Fruit fly (Drosophila melanogaster): ENCODE measurements around the gene Uch.

Uch gene

DNA sequence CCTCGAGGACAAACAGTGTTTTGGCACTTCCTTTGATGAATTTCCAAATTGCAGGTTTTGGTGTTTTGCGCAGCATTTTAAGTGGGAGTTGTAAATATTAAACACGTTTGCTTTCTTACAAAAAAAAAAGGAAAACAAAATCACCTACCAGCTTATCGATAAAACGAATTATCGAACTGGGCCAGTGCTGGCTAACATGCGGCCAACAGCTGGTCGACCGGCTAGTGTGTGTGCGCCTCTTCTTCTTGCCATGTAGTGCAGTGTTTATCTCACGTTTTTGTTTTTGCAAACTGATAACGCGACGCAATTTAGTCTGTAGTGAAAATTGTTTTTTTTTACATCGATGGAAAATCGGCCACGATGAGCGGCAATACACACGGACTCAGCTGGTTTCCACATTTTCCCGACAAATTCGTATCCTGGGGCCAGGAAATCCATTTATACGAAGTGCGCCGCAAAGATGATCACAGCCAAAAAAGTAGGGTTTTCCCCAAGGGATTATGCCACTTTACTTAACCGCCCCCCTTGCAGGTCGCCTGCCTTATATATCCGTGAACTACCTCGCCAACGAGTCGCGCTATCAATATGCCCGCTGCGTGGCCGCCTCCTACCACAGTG is 3.2 kb upstream of the Uch start, which contains the start of the genes CG15386, CG42371 and mio (continued):
- TF ChIP-seq sob (GFP tag; IDR thresholded peaks at IDR 0.05), result peak; percentile 39; the same call in 1 of the 2 replicates
- peak; percentile 100 for TF ChIP-seq CG10431 (GFP tag; optimal IDR thresholded peaks at IDR 0.05)
- peak; percentile 93 for TF ChIP-seq CG10267 (tag; optimal IDR thresholded peaks at IDR 0.05)
- TF ChIP-seq Opbp (GFP tag; IDR thresholded peaks at IDR 0.05; ENCODE audit: partially characterized antibody), result peak; percentile 52; the same call in 1 of the 3 replicates
- no peak for TF ChIP-seq CG11560 (tag; IDR thresholded peaks at IDR 0.05)
- no peak for TF ChIP-seq CG17328 (GFP tag; IDR thresholded peaks at IDR 0.05)
- no peak for TF ChIP-seq Six4 (GFP tag; optimal IDR thresholded peaks at IDR 0.05)
- TF ChIP-seq BtbVII (GFP tag; optimal IDR thresholded peaks at IDR 0.05), result no peak
- peak; percentile 99 for TF ChIP-seq CG17385 (GFP tag; optimal IDR thresholded peaks at IDR 0.05)
- TF ChIP-seq CG2120 (GFP tag; optimal IDR thresholded peaks at IDR 0.05), result peak; percentile 54
- no peak for TF ChIP-seq CG12236 (GFP tag; optimal IDR thresholded peaks at IDR 0.05)
- TF ChIP-seq Bgb (GFP tag; IDR thresholded peaks at IDR 0.05; ENCODE audit: partially characterized antibody), result peak; percentile 59
- TF ChIP-seq gro (GFP tag; optimal IDR thresholded peaks at IDR 0.05), result peak; percentile 64
- TF ChIP-seq CG10274 (GFP tag; optimal IDR thresholded peaks at IDR 0.05), result no peak
- TF ChIP-seq Dref (GFP tag; IDR thresholded peaks at IDR 0.05), result peak; percentile 81
- TF ChIP-seq HmgZ (tag; optimal IDR thresholded peaks at IDR 0.05), result peak; percentile 51
- peak; percentile 14 for TF ChIP-seq NfI (GFP tag; optimal IDR thresholded peaks at IDR 0.05)
- TF ChIP-seq Scr (GFP tag; IDR thresholded peaks at IDR 0.05; ENCODE audit: partially characterized antibody), result peak; percentile 52
- TF ChIP-seq crp (GFP tag; optimal IDR thresholded peaks at IDR 0.05), result peak; percentile 71 to 96
- peak; percentile 72 for TF ChIP-seq dm (GFP tag; optimal IDR thresholded peaks at IDR 0.05)
- no peak for TF ChIP-seq HLH3B (GFP tag; IDR thresholded peaks at IDR 0.05)
- no peak for TF ChIP-seq Trl (optimal IDR thresholded peaks at IDR 0.05)
- peak; percentile 41 for TF ChIP-seq Trl (GFP tag; optimal IDR thresholded peaks at IDR 0.05)
- TF ChIP-seq tgo (GFP tag; IDR thresholded peaks at IDR 0.05), result no peak
- peak; percentile 42 for TF ChIP-seq Fer1 (GFP tag; optimal IDR thresholded peaks at IDR 0.05)
- peak in 1 of 2 experiments; percentile 68 for TF ChIP-seq Pdp1 (GFP tag; optimal IDR thresholded peaks at IDR 0.05)
- peak; percentile 39 for TF ChIP-seq CG17186 (GFP tag; optimal IDR thresholded peaks at IDR 0.05)
- TF ChIP-seq Side (GFP tag; optimal IDR thresholded peaks at IDR 0.05), result no peak
- TF ChIP-seq Rfx (GFP tag; IDR thresholded peaks at IDR 0.05), result peak; percentile 11; the same call in 1 of the 2 replicates
- TF ChIP-seq cg (GFP tag; optimal IDR thresholded peaks at IDR 0.05), result peak; percentile 71
- TF ChIP-seq CG15479 (GFP tag; optimal IDR thresholded peaks at IDR 0.05), result peak; percentile 20
- peak; percentile 81 for TF ChIP-seq CG14710 (tag; optimal IDR thresholded peaks at IDR 0.05)
- TF ChIP-seq Chrac-16 (GFP tag; optimal IDR thresholded peaks at IDR 0.05), result no peak
- TF ChIP-seq fd96Cb (tag; optimal IDR thresholded peaks at IDR 0.05), result no peak
- TF ChIP-seq exex (tag; optimal IDR thresholded peaks at IDR 0.05), result peak; percentile 28
- TF ChIP-seq CG11695 (GFP tag; IDR thresholded peaks at IDR 0.05), result 0 out of 3 replicates have a peak, but pooled peaks have one; percentile 23
- peak; percentile 88 for TF ChIP-seq CG34422 (GFP tag; IDR thresholded peaks at IDR 0.05)
- no peak for TF ChIP-seq aop (GFP tag; IDR thresholded peaks at IDR 0.05)
- peak; percentile 41 for TF ChIP-seq gfzf (GFP tag; optimal IDR thresholded peaks at IDR 0.05)
- TF ChIP-seq Dll (GFP tag; IDR thresholded peaks at IDR 0.05; ENCODE audit: partially characterized antibody), result peak; percentile 61; the same call in 2 of the 4 replicates
- TF ChIP-seq cas (GFP tag; IDR thresholded peaks at IDR 0.05), result no peak
- no peak for TF ChIP-seq hkb (optimal IDR thresholded peaks at IDR 0.05)
- peak; percentile 43; the same call in 1 of the 2 replicates for TF ChIP-seq hkb (GFP tag; IDR thresholded peaks at IDR 0.05)
- TF ChIP-seq B-H2 (GFP tag; optimal IDR thresholded peaks at IDR 0.05), result peak; percentile 50
- peak; percentile 63 for TF ChIP-seq Max (GFP tag; optimal IDR thresholded peaks at IDR 0.05)
- TF ChIP-seq Stat92E (GFP tag; optimal IDR thresholded peaks at IDR 0.05), result no peak
- TF ChIP-seq row (GFP tag; IDR thresholded peaks at IDR 0.05), result peak; percentile 14; the same call in 1 of the 3 replicates
- peak; percentile 68 for TF ChIP-seq CG34376 (GFP tag; optimal IDR thresholded peaks at IDR 0.05)
- no peak for TF ChIP-seq pfk (GFP tag; optimal IDR thresholded peaks at IDR 0.05)
